Worm (Caenorhabditis elegans) whole organism, L2 larva: ENCODE data around the gene nhr-290.
"Not testable (repeated sequence)": the region's sequence is repeated elsewhere in the genome, so short reads cannot be mapped to it uniquely, and the experiment has no call there.

ENCODE experiments used
- aly-2 ChIP-seq: fragments of 150-350 bp; optimal IDR thresholded peaks from 2 replicates; lab custom pipeline; 2014; ENCODE audit warnings: missing biosample characterization, missing genetic modification characterization
- ama-1 ChIP-seq: fragments of 150-350 bp; optimal IDR thresholded peaks from 2 replicates; lab custom pipeline; 2018; ENCODE audit warnings: inconsistent platforms
- blmp-1 ChIP-seq: sonication (generic microtip); optimal IDR thresholded peaks from 2 replicates; lab custom pipeline; 2017; ENCODE audit warnings: missing genetic modification characterization, mild to moderate bottlenecking, missing compliant biosample characterization, antibody characterized with exemption, moderate library complexity; ENCODE audit not compliant: insufficient read depth
- crh-2 ChIP-seq: sonication (generic microtip); optimal IDR thresholded peaks from 2 replicates; lab custom pipeline; 2017; ENCODE audit warnings: missing biosample characterization, missing genetic modification characterization
- egl-27 ChIP-seq: sonication (generic microtip); optimal IDR thresholded peaks from 3 replicates; lab custom pipeline; 2017; ENCODE audit warnings: missing biosample characterization, missing genetic modification reagents, missing genetic modification characterization
- elt-3 ChIP-seq: sonication (generic microtip); optimal IDR thresholded peaks from 2 replicates; lab custom pipeline; 2017; ENCODE audit warnings: missing biosample characterization, missing genetic modification characterization
- fos-1 ChIP-seq: fragments of 150-350 bp; optimal IDR thresholded peaks from 2 replicates; lab custom pipeline; 2014; ENCODE audit warnings: missing biosample characterization, missing genetic modification characterization
- lin-11 ChIP-seq: fragments of 150-350 bp; sonication (generic microtip); optimal IDR thresholded peaks from 2 replicates; lab custom pipeline; 2014; ENCODE audit warnings: missing biosample characterization, missing genetic modification characterization, inconsistent platforms, mixed read lengths
- lin-13 ChIP-seq: fragments of 150-350 bp; optimal IDR thresholded peaks from 2 replicates; lab custom pipeline; 2014; ENCODE audit warnings: missing biosample characterization, missing genetic modification reagents, missing genetic modification characterization
- lin-39 ChIP-seq: fragments of 150-350 bp; optimal IDR thresholded peaks from 2 replicates; lab custom pipeline; 2014; ENCODE audit warnings: missing biosample characterization, missing genetic modification reagents, missing genetic modification characterization
- mab-5 ChIP-seq: fragments of 150-350 bp; optimal IDR thresholded peaks from 2 replicates; lab custom pipeline; 2014; ENCODE audit warnings: missing biosample characterization, missing genetic modification characterization
- mbf-1 ChIP-seq: sonication (generic microtip); optimal IDR thresholded peaks from 2 replicates; lab custom pipeline; 2017; ENCODE audit warnings: missing biosample characterization, missing genetic modification characterization
- nhr-10 ChIP-seq: sonication (generic microtip); optimal IDR thresholded peaks from 2 replicates; lab custom pipeline; 2017; ENCODE audit warnings: missing biosample characterization, missing genetic modification characterization
- nhr-12 ChIP-seq: fragments of 150-350 bp; optimal IDR thresholded peaks from 2 replicates; lab custom pipeline; 2014; ENCODE audit warnings: missing biosample characterization, missing genetic modification characterization
- nhr-21 ChIP-seq: fragments of 150-350 bp; optimal IDR thresholded peaks from 2 replicates; lab custom pipeline; 2014; ENCODE audit warnings: missing biosample characterization, missing genetic modification characterization
- nhr-23 ChIP-seq: fragments of 150-350 bp; optimal IDR thresholded peaks from 2 replicates; lab custom pipeline; 2014; ENCODE audit warnings: missing biosample characterization, missing genetic modification reagents, missing genetic modification characterization
- nhr-237 ChIP-seq: fragments of 150-350 bp; optimal IDR thresholded peaks from 2 replicates; lab custom pipeline; 2014; ENCODE audit warnings: missing biosample characterization, missing genetic modification characterization
- nhr-25 ChIP-seq: fragments of 150-350 bp; sonication (generic microtip); optimal IDR thresholded peaks from 3 replicates; lab custom pipeline; 2014; ENCODE audit warnings: missing biosample characterization, missing genetic modification characterization
- nhr-6 ChIP-seq: fragments of 150-350 bp; optimal IDR thresholded peaks from 2 replicates; lab custom pipeline; 2014; ENCODE audit warnings: missing biosample characterization, missing genetic modification characterization
- peb-1 ChIP-seq: fragments of 150-350 bp; optimal IDR thresholded peaks from 2 replicates; lab custom pipeline; 2014; ENCODE audit warnings: missing biosample characterization, missing genetic modification characterization
- sem-4 ChIP-seq: fragments of 150-350 bp; optimal IDR thresholded peaks from 2 replicates; lab custom pipeline; 2014; ENCODE audit warnings: missing biosample characterization, missing genetic modification reagents, missing genetic modification characterization
- skn-1 ChIP-seq: sonication (generic microtip); optimal IDR thresholded peaks from 2 replicates; lab custom pipeline; 2017; ENCODE audit warnings: missing biosample characterization, missing genetic modification characterization
- sma-3 ChIP-seq: sonication (generic microtip); optimal IDR thresholded peaks from 2 replicates; lab custom pipeline; 2016; ENCODE audit warnings: missing genetic modification reagents, missing genetic modification characterization, missing compliant biosample characterization
- sma-9 ChIP-seq, 2 experiments: fragments of 150-350 bp in 1 of 2; sonication (generic microtip) in 1 of 2; optimal IDR thresholded peaks; 2 replicates each; lab custom pipeline; 2014 to 2016; ENCODE audit warnings: missing genetic modification characterization in 2 of 2, mild to moderate bottlenecking in 1 of 2, missing biosample characterization in 1 of 2, missing compliant biosample characterization in 1 of 2, missing genetic modification reagents in 1 of 2, moderate library complexity in 1 of 2
- snpc-4 ChIP-seq: fragments of 150-350 bp; optimal IDR thresholded peaks from 2 replicates; lab custom pipeline; 2014; ENCODE audit warnings: missing biosample characterization, missing genetic modification characterization
- unc-39 ChIP-seq: fragments of 150-350 bp; optimal IDR thresholded peaks from 2 replicates; lab custom pipeline; 2014; ENCODE audit warnings: missing biosample characterization, missing genetic modification characterization
- unc-55 ChIP-seq: fragments of 150-350 bp; sonication (generic microtip); optimal IDR thresholded peaks from 3 replicates; lab custom pipeline; 2014; ENCODE audit warnings: missing biosample characterization, missing genetic modification reagents, missing genetic modification characterization
- unc-62 ChIP-seq: fragments of 150-350 bp; optimal IDR thresholded peaks from 2 replicates; lab custom pipeline; 2014; ENCODE audit warnings: missing biosample characterization, missing genetic modification reagents, missing genetic modification characterization
- ztf-11 ChIP-seq: sonication (generic microtip); optimal IDR thresholded peaks from 2 replicates; lab custom pipeline; 2017; ENCODE audit warnings: missing biosample characterization, missing genetic modification characterization
- ztf-4 ChIP-seq: fragments of 150-350 bp; optimal IDR thresholded peaks from 2 replicates; lab custom pipeline; 2014; ENCODE audit warnings: missing biosample characterization, missing genetic modification characterization

nhr-290 gene

DNA sequence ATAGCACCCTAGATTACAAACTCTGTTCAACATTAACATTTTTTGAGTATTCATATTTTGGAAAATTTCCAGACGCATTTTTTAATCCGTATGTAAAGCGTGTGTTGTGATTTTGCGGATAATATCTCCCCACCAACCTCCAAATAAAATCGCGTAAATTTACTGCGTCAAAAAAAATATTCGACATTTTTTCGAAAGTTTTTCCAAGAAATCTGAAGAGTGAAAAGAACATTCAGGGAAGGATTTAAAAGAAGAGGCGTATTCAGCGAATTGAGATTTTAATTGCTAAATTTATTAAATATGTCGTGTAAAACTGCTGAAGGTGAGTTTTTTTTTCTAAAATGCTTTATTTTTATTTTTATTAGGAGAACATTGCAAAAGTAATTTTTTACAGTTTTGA is at the start of gene nhr-290:
Gene nhr-290 (plus strand): TSS at position 301 of the 400 bp plus-strand sequence.
- TF ChIP-seq ama-1 = no peak
- no peak for TF ChIP-seq nhr-10 (tag; lab: Kevin White, UChicago)
- TF ChIP-seq lin-39 (tag; lab: Kevin White, UChicago) = no peak
- no peak for TF ChIP-seq nhr-237 (tag; lab: Kevin White, UChicago)
- no peak for TF ChIP-seq egl-27

DNA sequence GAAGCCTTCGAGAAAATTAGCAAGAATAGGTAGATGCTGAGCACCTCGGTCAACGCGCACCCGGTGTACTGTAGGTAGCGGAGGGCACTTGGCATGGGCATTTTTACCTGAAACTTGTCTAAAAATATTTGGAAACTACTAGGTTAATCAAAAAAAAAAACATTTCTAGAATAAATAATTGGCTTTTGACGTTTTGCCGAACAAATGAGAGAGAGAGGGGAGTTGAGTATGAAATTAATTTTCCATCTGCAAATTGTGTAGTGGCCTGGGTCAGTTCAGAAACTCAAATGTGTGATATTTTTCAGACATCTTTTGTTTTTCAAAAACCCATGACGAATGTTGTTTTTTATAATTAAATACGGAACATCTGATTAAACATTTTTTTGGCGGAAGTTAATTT is 37.7 kb upstream of the nhr-290 start, which contains the start of gene Y45G12C.10:
Gene Y45G12C.10 (minus strand): TSS at position 101 of the 400 bp plus-strand sequence.
- not testable (repeated sequence) for TF ChIP-seq ztf-11 (tag; lab: Kevin White, UChicago); nhr-10 (tag; lab: Kevin White, UChicago); lin-13 (GFP tag; lab: Kevin White, UChicago)

DNA sequence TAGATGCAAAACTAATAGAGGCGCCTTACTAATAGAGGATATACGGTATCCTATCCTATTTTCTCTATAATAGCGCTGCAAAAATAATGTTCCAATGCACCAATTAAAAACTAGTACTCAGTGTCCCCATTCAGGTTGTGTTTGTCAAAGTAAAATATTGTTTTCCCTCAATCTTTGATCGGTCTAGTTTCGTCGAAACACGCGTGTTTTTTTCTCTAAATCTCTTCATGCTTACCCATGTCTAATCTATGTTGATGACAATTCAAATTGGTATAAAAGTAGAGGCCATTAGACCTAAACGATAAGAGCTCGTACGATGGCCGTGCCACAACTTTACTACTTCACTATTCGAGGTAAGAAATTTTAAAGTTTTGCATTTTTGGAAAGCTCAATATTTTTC is 12.6 kb upstream of the nhr-290 start, which contains the start of gene gst-10:
Gene gst-10 (plus strand): TSS at position 301 of the 400 bp plus-strand sequence.
- TF ChIP-seq unc-62 (GFP tag; lab: Kevin White, UChicago); crh-2 (tag; lab: Kevin White, UChicago); snpc-4 (tag; lab: Kevin White, UChicago): not testable (repeated sequence)
- TF ChIP-seq, all 48 proteins: peak for 0; not testable (repeated sequence) for 48

DNA sequence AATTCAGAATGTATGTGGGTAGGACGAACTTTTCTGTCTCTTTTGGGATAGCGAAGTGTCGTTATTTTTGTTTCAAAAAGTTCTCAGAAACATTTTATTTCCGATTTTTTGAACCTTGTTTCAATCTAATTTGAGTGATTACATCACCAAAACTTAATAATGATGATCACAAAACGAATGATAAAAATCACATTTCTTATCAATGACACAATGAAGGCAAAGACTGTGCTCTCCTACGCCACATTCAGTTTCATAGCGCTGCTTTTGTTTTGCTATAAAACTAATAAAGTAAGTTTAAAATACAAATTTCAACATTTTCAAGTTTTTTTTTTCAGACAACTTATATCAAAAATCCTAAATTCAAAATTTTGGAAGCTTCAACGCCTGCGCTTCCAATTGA is 8.5 kb upstream of the nhr-290 start, which contains the start of gene Y45G12C.1:
Gene Y45G12C.1 (plus strand): TSS at position 159 of the 400 bp plus-strand sequence.
- TF ChIP-seq unc-62 (GFP tag; lab: Kevin White, UChicago) = no peak
- no peak for TF ChIP-seq unc-39 (tag; lab: Kevin White, UChicago)
- no peak for TF ChIP-seq blmp-1 (tag; lab: Kevin White, UChicago)
- TF ChIP-seq fos-1 (tag; lab: Kevin White, UChicago) = peak; percentile 69
- TF ChIP-seq ztf-11 (tag; lab: Kevin White, UChicago) = no peak
- peak; percentile 21 for TF ChIP-seq crh-2 (tag; lab: Kevin White, UChicago)
- no peak for TF ChIP-seq lin-11 (tag; lab: Kevin White, UChicago)
- no peak for TF ChIP-seq aly-2 (tag; lab: Kevin White, UChicago)
- TF ChIP-seq nhr-12 = no peak
- no peak for TF ChIP-seq peb-1
- no peak for TF ChIP-seq lin-13 (GFP tag; lab: Kevin White, UChicago)

DNA sequence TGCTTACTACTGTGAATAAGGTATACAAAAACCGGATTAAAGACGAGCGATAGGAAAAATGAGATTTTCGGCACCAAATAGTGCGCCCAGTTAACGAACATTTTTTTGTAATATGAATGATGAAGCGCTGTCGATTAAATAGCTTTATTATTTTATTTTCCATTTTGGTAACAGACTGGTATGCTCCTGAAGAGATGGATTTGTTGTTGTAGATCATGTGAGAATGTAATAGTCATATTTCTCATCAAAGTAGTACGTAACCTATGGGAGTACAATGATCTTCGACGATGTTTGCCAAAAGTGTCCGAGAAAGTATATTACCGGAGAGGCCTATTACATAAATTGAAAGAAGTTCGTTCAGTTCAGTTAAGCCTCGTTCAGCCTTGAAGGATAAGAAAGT is 3.3 kb upstream of the nhr-290 start, which contains the start of gene srj-19:
Gene srj-19 (minus strand): TSS at position 101 of the 400 bp plus-strand sequence.
- TF ChIP-seq lin-11 (tag; lab: Kevin White, UChicago) = no peak

DNA sequence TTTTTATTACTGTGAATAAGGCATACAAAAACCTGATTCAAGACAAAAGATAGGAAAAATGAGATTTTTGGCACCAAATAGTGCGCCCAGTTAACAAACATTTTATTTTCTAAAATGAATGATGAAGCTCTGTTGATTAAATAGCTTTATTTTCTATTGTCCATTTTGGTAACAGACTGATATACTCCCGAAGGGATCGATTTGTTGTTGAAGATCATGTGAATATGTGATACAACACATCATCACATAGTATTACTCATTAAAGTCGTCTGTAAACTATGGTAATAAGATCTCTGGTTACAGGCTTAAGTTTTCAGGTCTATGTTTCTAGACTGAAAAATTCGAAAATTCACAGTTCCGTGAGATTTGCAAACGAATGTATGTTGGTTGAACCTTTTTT is 873 bp upstream of the nhr-290 start, which contains the start of gene srj-20:
Gene srj-20 (minus strand): TSS at position 101 of the 400 bp plus-strand sequence.
- TF ChIP-seq skn-1 (tag; lab: Kevin White, UChicago) (no peak), unc-62 (GFP tag; lab: Kevin White, UChicago) (no peak), nhr-25 (tag; lab: Kevin White, UChicago) (no peak), mbf-1 (tag; lab: Kevin White, UChicago) (no peak), unc-55 (GFP tag; lab: Kevin White, UChicago) (no peak), sem-4 (tag; lab: Kevin White, UChicago) (no peak), nhr-23 (tag; lab: Kevin White, UChicago) (no peak), snpc-4 (tag; lab: Kevin White, UChicago) (no peak), nhr-6 (tag; lab: Kevin White, UChicago) (no peak), egl-27 (no peak), aly-2 (tag; lab: Kevin White, UChicago) (no peak), peb-1 (no peak), ztf-4 (tag; lab: Kevin White, UChicago) (no peak), elt-3 (tag; lab: Kevin White, UChicago) (no peak), nhr-21 (tag; lab: Kevin White, UChicago) (no peak), sma-9 (GFP tag; optimal IDR thresholded peaks at IDR 0.05; lab: Kevin White, UChicago) (no peak), sma-9 (tag; optimal IDR thresholded peaks at IDR 0.05; lab: Kevin White, UChicago) (no peak), fos-1 (tag; lab: Kevin White, UChicago) (no peak), sma-3 (GFP tag; lab: Kevin White, UChicago) (no peak), mab-5 (tag; lab: Kevin White, UChicago) (no peak), nhr-10 (tag; lab: Kevin White, UChicago) (no peak)
